Worm (Caenorhabditis elegans) whole organism, early embryonic: ENCODE results near the gene T12G3.4.

Source experiments
- B0310.2 ChIP-seq: sonication (generic microtip); optimal IDR thresholded peaks from 2 replicates; lab custom pipeline; 2016; ENCODE audit warnings: mild to moderate bottlenecking, missing genetic modification characterization, missing compliant biosample characterization
- F13C5.2 ChIP-seq: sonication (generic microtip); optimal IDR thresholded peaks from 2 replicates; lab custom pipeline; 2017; ENCODE audit warnings: mild to moderate bottlenecking, missing genetic modification characterization, inconsistent platforms, missing compliant biosample characterization
- aly-1 ChIP-seq: sonication (generic microtip); optimal IDR thresholded peaks from 2 replicates; lab custom pipeline; 2016; ENCODE audit warnings: missing genetic modification characterization, missing compliant biosample characterization
- ama-1 ChIP-seq: fragments of 150-350 bp; optimal IDR thresholded peaks from 2 replicates; lab custom pipeline; 2014
- ceh-13 ChIP-seq: fragments of 200-800 bp; sonication (Bioruptor generic); optimal IDR thresholded peaks from 2 replicates; lab custom pipeline; 2018; ENCODE audit warnings: mild to moderate bottlenecking, missing genetic modification characterization, missing compliant biosample characterization
- ceh-36 ChIP-seq: sonication (generic microtip); optimal IDR thresholded peaks from 2 replicates; lab custom pipeline; 2016; ENCODE audit warnings: missing genetic modification characterization, inconsistent platforms, missing compliant biosample characterization
- ets-7 ChIP-seq: sonication (generic microtip); optimal IDR thresholded peaks from 2 replicates; lab custom pipeline; 2016; ENCODE audit warnings: missing genotype, missing genetic modification characterization, missing compliant biosample characterization
- flt-1 ChIP-seq: fragments of 200-800 bp; sonication (Bioruptor generic); IDR thresholded peaks from 2 replicates; pipeline ENCODE4 v1.3.6; 2022; ENCODE audit warnings: missing genetic modification characterization, missing compliant biosample characterization
- hmbx-1 ChIP-seq: sonication (generic microtip); optimal IDR thresholded peaks from 2 replicates; lab custom pipeline; 2016; ENCODE audit warnings: mild to moderate bottlenecking, missing genetic modification characterization, missing compliant biosample characterization
- hmg-4 ChIP-seq: fragments of 200-800 bp; sonication (Bioruptor generic); optimal IDR thresholded peaks from 2 replicates; lab custom pipeline; 2018; ENCODE audit warnings: mild to moderate bottlenecking, missing genetic modification characterization, missing compliant biosample characterization
- hnd-1 ChIP-seq: sonication (generic microtip); optimal IDR thresholded peaks from 2 replicates; lab custom pipeline; 2016; ENCODE audit warnings: missing genetic modification characterization, missing compliant biosample characterization
- pes-1 ChIP-seq: fragments of 200-800 bp; sonication (Bioruptor generic); IDR thresholded peaks from 2 replicates; pipeline ENCODE4 v1.3.6; 2022; ENCODE audit warnings: missing genetic modification reagents, missing genetic modification characterization, missing compliant biosample characterization
- scrt-1 ChIP-seq: fragments of 200-800 bp; sonication (Bioruptor generic); IDR thresholded peaks from 2 replicates; pipeline ENCODE4 v1.3.6; 2022; ENCODE audit warnings: missing genetic modification characterization, missing compliant biosample characterization
- sea-1 ChIP-seq: fragments of 200-800 bp; sonication (Bioruptor generic); conservative IDR thresholded peaks from 2 replicates; pipeline ENCODE4 v1.3.6; 2022; ENCODE audit warnings: missing genetic modification characterization, missing compliant biosample characterization
- tbx-11 ChIP-seq: fragments of 200-800 bp; sonication (Bioruptor generic); IDR thresholded peaks from 2 replicates; pipeline ENCODE4 v1.3.6; 2022; ENCODE audit warnings: missing genetic modification characterization, missing compliant biosample characterization
- tbx-37 ChIP-seq: fragments of 200-800 bp; sonication (Bioruptor generic); conservative IDR thresholded peaks from 2 replicates; pipeline ENCODE4 v1.3.6; 2022; ENCODE audit warnings: missing genetic modification reagents, missing genetic modification characterization, missing compliant biosample characterization
- tra-4 ChIP-seq: sonication (generic microtip); optimal IDR thresholded peaks from 2 replicates; lab custom pipeline; 2017; ENCODE audit warnings: missing genetic modification characterization, missing compliant biosample characterization

The T12G3.4 gene

DNA sequence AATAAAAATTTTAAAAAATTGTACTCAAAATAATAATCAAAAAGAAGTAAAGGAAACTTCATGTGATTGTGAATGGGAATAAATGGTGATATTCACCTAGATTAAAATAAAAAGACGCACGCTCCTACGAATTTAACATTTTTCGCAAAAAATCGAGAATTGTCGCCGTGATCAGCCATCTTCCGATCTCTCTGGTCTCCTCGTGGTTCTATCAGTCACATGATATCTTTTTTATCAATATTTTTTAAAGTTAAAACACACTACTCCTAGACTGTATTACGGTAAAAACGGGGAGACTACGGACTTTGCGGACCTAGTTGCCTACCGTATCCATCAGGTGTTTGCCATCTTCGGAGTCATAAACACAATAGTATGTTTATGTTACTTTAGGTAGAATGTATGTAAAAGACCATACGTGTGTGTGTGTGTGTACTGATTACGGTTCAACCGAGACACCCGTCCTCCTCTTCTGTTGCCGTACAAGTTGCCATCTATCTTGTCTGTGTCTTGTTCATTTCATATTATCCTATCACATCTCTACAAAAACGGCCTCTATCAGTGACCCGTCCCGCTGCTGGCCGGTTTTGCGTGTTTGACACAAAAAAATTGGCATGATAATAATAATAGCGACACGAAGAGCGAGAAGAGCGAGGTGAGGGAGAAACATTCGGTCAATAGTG is 1.4 kb upstream of the T12G3.4 start, which contains the start of gene T12G3.2:
T12G3.2 (minus strand) TSS at position 444 of the 680 bp plus-strand sequence.
- TF ChIP-seq aly-1 (no peak), sea-1 (no peak), ceh-36 (tag; lab: Kevin White, UChicago) (no peak), hnd-1 (no peak), pes-1 (GFP tag; lab: Robert Waterston, UW) (no peak), scrt-1 (no peak), ets-7 (tag; lab: Kevin White, UChicago) (no peak), ama-1 (no peak), F13C5.2 (tag; lab: Kevin White, UChicago) (no peak), tbx-11 (GFP tag; lab: Robert Waterston, UW) (no peak), hmg-4 (no peak), tbx-37 (GFP tag; lab: Robert Waterston, UW) (no peak), tra-4 (tag; lab: Kevin White, UChicago) (no peak), ceh-13 (no peak), hmbx-1 (no peak), B0310.2 (no peak), flt-1 (GFP tag; lab: Robert Waterston, UW) (no peak)

DNA sequence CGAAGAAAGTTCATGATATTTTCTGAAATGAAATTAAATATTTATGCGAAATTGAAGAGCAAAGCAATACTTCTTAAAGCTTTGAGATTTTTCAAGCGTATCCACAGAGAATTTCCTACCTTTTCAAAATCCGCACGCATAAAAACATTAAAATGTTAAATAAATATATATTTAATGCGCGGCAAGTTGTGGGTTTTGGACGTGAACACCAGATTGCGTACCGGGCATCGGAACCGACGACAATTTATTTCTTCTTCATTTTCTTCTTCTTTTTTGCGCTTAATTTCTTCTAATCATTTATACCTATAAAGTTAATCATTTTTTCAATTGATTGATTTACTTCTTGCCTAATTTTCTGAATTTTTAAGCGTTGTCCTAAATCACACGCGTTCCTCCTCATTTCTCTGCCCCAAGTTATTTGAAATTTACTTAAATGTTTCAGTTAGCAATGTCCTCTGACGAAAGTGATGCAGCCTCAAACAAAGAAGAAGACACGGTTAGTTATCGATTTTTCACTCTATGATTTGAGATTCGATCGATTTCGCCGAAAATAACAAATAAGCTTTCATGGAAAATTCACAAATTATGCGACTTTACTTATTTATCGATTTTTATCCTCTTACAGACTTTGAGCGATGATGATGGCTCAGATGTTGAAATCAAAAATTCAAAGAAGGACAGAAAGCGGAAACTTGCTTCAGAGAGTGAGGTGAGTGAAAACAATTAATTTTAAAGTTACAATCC is 3.2 kb downstream of the T12G3.4 start, which contains the start of the genes bre-5 and spt-5:
bre-5 (minus strand) TSS at position 167 of the 744 bp plus-strand sequence.
spt-5 (plus strand) TSS at position 443 of the 744 bp plus-strand sequence.
- TF ChIP-seq pes-1 (GFP tag; lab: Robert Waterston, UW) = no peak
- no peak for TF ChIP-seq ceh-13
- no peak for TF ChIP-seq scrt-1
- no peak for TF ChIP-seq ets-7 (tag; lab: Kevin White, UChicago)
- no peak for TF ChIP-seq hmg-4
- no peak for TF ChIP-seq hnd-1
- TF ChIP-seq ceh-36 (tag; lab: Kevin White, UChicago) = no peak
- TF ChIP-seq tbx-11 (GFP tag; lab: Robert Waterston, UW) = no peak
- no peak for TF ChIP-seq sea-1
- no peak for TF ChIP-seq F13C5.2 (tag; lab: Kevin White, UChicago)
- TF ChIP-seq flt-1 (GFP tag; lab: Robert Waterston, UW) = no peak
- TF ChIP-seq aly-1 = no peak
- no peak for TF ChIP-seq ama-1
- no peak for TF ChIP-seq hmbx-1
- TF ChIP-seq tbx-37 (GFP tag; lab: Robert Waterston, UW) = no peak
- TF ChIP-seq B0310.2 = no peak
- TF ChIP-seq tra-4 (tag; lab: Kevin White, UChicago) = no peak

DNA sequence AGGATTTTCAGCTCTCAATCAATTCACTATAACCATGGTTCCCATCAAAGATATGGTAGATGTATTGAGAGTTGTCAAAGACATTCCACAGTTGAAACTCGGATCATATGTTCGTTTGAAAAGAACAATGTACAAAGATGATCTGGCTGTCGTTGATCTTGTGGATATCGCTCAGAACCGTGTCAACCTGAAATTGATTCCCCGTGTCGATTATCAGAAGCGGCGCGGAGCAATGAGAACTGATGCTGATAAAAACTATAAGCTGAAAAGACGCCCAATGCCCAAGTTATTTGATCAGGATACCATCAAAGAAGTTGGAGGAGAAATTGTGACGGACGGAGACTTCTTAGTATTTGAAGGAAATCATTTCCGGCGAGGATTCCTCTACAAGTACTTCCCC is 4.4 kb downstream of the T12G3.4 start:
- TF ChIP-seq ceh-13 = no peak
- no peak for TF ChIP-seq tbx-11 (GFP tag; lab: Robert Waterston, UW)
- no peak for TF ChIP-seq B0310.2
- no peak for TF ChIP-seq hmg-4
- TF ChIP-seq ets-7 (tag; lab: Kevin White, UChicago) = no peak
- TF ChIP-seq F13C5.2 (tag; lab: Kevin White, UChicago) = no peak
- TF ChIP-seq hnd-1 = no peak
- TF ChIP-seq tra-4 (tag; lab: Kevin White, UChicago) = no peak
- no peak for TF ChIP-seq pes-1 (GFP tag; lab: Robert Waterston, UW)
- TF ChIP-seq ceh-36 (tag; lab: Kevin White, UChicago) = no peak
- TF ChIP-seq ama-1 = no peak
- no peak for TF ChIP-seq tbx-37 (GFP tag; lab: Robert Waterston, UW)
- no peak for TF ChIP-seq scrt-1
- no peak for TF ChIP-seq sea-1
- TF ChIP-seq aly-1 = no peak
- no peak for TF ChIP-seq hmbx-1
- no peak for TF ChIP-seq flt-1 (GFP tag; lab: Robert Waterston, UW)

DNA sequence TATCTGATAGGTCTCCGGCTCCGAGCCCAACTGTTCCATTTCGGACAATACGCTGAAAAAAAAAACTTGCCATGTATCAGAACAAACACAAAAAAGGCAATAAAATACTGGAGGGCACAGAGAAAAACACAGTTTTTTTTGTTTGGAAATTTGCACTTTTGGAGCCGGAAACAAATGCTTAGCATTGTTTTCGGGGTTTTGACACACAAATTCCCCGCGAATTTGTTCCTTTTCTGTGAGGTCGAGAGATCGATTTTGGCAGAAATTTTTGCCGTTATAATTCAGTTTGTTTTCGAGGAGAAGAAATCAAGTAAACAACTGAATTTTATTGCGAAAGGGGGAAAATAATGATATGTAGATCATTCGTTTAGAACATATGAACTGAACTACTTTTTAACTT is 8.5 kb downstream of the T12G3.4 start, which contains the start of gene K08E4.2:
K08E4.2 (minus strand) TSS at position 54 of the 400 bp plus-strand sequence.
- TF ChIP-seq ceh-36 (tag; lab: Kevin White, UChicago) (no peak), tra-4 (tag; lab: Kevin White, UChicago) (no peak), tbx-37 (GFP tag; lab: Robert Waterston, UW) (no peak), flt-1 (GFP tag; lab: Robert Waterston, UW) (no peak), ceh-13 (no peak), hmg-4 (no peak), hmbx-1 (no peak), ama-1 (no peak), B0310.2 (no peak), sea-1 (no peak), scrt-1 (no peak), pes-1 (GFP tag; lab: Robert Waterston, UW) (no peak), hnd-1 (no peak), ets-7 (tag; lab: Kevin White, UChicago) (no peak), aly-1 (no peak), tbx-11 (GFP tag; lab: Robert Waterston, UW) (no peak), F13C5.2 (tag; lab: Kevin White, UChicago) (no peak)

DNA sequence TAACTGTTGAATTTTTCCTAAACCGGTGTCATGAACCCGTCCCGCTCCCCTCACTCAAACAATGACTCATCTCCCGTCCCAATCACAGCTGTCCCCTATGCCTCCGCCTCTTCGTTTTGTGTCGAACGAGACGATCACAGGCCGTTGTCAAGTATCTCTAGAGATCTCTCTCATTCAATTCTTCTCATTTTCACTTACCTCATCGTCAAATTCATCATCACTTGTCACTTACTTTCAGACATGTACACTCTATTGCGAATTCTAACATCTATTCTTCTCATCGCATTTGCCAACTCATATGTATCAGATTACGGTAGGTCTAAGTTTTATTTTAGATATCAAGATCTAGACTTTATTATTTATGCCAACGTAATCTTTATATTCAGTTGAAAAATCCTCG is 9.5 kb downstream of the T12G3.4 start, which contains the start of gene K08E4.3:
K08E4.3 (plus strand) TSS at position 235 of the 400 bp plus-strand sequence.
- TF ChIP-seq aly-1 (no peak), tbx-11 (GFP tag; lab: Robert Waterston, UW) (no peak), ama-1 (no peak), F13C5.2 (tag; lab: Kevin White, UChicago) (no peak), sea-1 (no peak), pes-1 (GFP tag; lab: Robert Waterston, UW) (no peak), tra-4 (tag; lab: Kevin White, UChicago) (no peak), flt-1 (GFP tag; lab: Robert Waterston, UW) (no peak), tbx-37 (GFP tag; lab: Robert Waterston, UW) (no peak), ceh-13 (no peak), hmg-4 (no peak), hmbx-1 (no peak), scrt-1 (no peak), ceh-36 (tag; lab: Kevin White, UChicago) (no peak), ets-7 (tag; lab: Kevin White, UChicago) (no peak), B0310.2 (no peak), hnd-1 (no peak)

DNA sequence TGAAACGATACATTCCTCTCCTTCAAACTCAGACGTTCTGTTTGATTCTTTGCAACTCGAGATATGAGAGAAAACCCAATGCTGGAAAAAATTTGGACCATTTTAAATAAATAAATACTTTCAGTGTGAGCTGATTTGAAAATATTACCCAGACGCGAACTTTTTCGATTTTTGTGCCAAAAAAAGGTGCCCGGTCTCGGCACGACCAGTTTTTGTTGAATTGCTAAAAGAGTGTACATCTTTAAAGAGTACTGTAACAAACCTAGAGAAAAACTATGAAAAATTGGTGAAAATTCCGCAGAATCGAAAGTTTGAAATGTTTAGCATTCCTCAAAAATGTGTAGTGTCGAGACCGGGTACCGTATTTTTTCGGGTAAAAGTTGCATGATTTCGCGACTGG is 13.2 kb downstream of the T12G3.4 start, which contains the start of gene K08E4.8:
K08E4.8 (minus strand) TSS at position 101 of the 400 bp plus-strand sequence.
- TF ChIP-seq flt-1 (GFP tag; lab: Robert Waterston, UW) = no peak
- TF ChIP-seq tra-4 (tag; lab: Kevin White, UChicago) = no peak
- no peak for TF ChIP-seq pes-1 (GFP tag; lab: Robert Waterston, UW)
- no peak for TF ChIP-seq ama-1
- no peak for TF ChIP-seq ets-7 (tag; lab: Kevin White, UChicago)
